Worm (Caenorhabditis elegans): ENCODE data around the gene cpz-2.

DNA sequence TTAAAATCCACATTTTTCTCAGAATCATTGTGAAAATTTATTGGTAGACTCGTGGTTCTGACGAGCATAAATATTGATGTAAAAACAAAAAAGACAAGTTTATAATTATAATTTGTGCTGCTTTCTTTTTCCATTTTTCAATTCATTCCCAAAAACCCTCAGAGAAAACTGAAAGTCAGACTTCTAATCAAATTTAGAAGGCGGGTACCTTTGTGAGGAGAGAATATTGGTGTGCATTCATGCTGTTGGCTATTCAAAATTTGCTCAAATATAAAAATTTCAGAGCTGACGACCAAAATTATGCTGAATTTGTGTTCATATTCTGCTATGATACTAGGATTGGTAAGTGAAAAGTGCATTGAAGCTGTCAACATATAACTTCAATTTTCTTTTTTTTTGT, 14.0 kb upstream of the cpz-2 start, which contains the start of gene srx-125:
- TF ChIP-seq ztf-11 (tag; optimal IDR thresholded peaks at IDR 0.05) = no peak
- no peak for TF ChIP-seq cnd-1 (tag; optimal IDR thresholded peaks at IDR 0.05)
- TF ChIP-seq sptf-1 (tag; optimal IDR thresholded peaks at IDR 0.05) = no peak
- no peak for TF ChIP-seq unc-62 (GFP tag; optimal IDR thresholded peaks at IDR 0.05)
- TF ChIP-seq nhr-28 (tag; optimal IDR thresholded peaks at IDR 0.05) = no peak
- no peak for TF ChIP-seq nhr-2 (tag; optimal IDR thresholded peaks at IDR 0.05)
- no peak for TF ChIP-seq elt-3 (tag; optimal IDR thresholded peaks at IDR 0.05)
- no peak for TF ChIP-seq lin-32 (GFP tag; optimal IDR thresholded peaks at IDR 0.05)
- no peak for TF ChIP-seq drap-1 (GFP tag; optimal IDR thresholded peaks at IDR 0.05)
- TF ChIP-seq lsy-2 (tag; optimal IDR thresholded peaks at IDR 0.05) = no peak
